Fruit fly (Drosophila melanogaster) ovary, adult (tissue): ENCODE data around the gene CG4592.

ENCODE experiments used
- CG17801 ChIP-seq: fragments of 200-800 bp; optimal IDR thresholded peaks from 2 replicates; lab custom pipeline; 2019; ENCODE audit warnings: missing biosample characterization, mild to moderate bottlenecking, missing genetic modification characterization, moderate library complexity; ENCODE audit not compliant: partially characterized antibody

Gene CG4592

dm6 chr2L:9947265-9947664, 25.8 kb downstream of the CG4592 start, which contains the start of gene CG5853:
Gene CG5853, minus strand, starts transcription at chr2L:9947648.
- peak; percentile 66 for TF ChIP-seq CG17801 (GFP tag; lab: Kevin White, UChicago)

dm6 chr2L:9947738-9948519, 26.5 kb downstream of the CG4592 start:
- no peak for TF ChIP-seq CG17801 (GFP tag; lab: Kevin White, UChicago)

- TF ChIP-seq CG17801 (GFP tag; lab: Kevin White, UChicago), result no peak
Measured at dm6 chr2L:9948520-9948858, 27.1 kb downstream of the CG4592 start.

- no peak for TF ChIP-seq CG17801 (GFP tag; lab: Kevin White, UChicago)
Measured at dm6 chr2L:9949178-9950062, 28.0 kb downstream of the CG4592 start.

- peak; percentile 94 for TF ChIP-seq CG17801 (GFP tag; lab: Kevin White, UChicago)
Measured at dm6 chr2L:9954119-9954518, 32.7 kb downstream of the CG4592 start, which contains the start of the genes CG13126 and CG4709. Gene CG13126, minus strand, starts transcription at chr2L:9954181. Gene CG4709, plus strand, starts transcription at chr2L:9954325.

- no peak for TF ChIP-seq CG17801 (GFP tag; lab: Kevin White, UChicago)
Measured at dm6 chr2L:9954696-9955095, 33.3 kb downstream of the CG4592 start.

- peak; percentile 96 for TF ChIP-seq CG17801 (GFP tag; lab: Kevin White, UChicago)
Measured at dm6 chr2L:9956993-9957652, 35.7 kb downstream of the CG4592 start, which contains the start of the genes CG4658 and CG5846. Gene CG4658, plus strand, starts transcription at chr2L:9957132. Gene CG5846, minus strand, starts transcription at chr2L:9957237.

- no peak for TF ChIP-seq CG17801 (GFP tag; lab: Kevin White, UChicago)
Measured at dm6 chr2L:9960758-9961157, 39.3 kb downstream of the CG4592 start.

dm6 chr2L:9963603-9964042, 42.2 kb downstream of the CG4592 start, which contains the start of gene CG5850:
Gene CG5850, minus strand, starts transcription at chr2L:9963949.
- peak; percentile 18 for TF ChIP-seq CG17801 (GFP tag; lab: Kevin White, UChicago)

- TF ChIP-seq CG17801 (GFP tag; lab: Kevin White, UChicago), result peak; percentile 93
Measured at dm6 chr2L:9966983-9967737, 45.7 kb downstream of the CG4592 start, which contains the start of the genes Dref and RpL13. Gene Dref, minus strand, starts transcription at chr2L:9967229. Gene RpL13, plus strand, starts transcription at chr2L:9967313.

- no peak for TF ChIP-seq CG17801 (GFP tag; lab: Kevin White, UChicago)
Measured at dm6 chr2L:9968201-9968727, 46.8 kb downstream of the CG4592 start.
